Worm (Caenorhabditis elegans): ENCODE data around the gene R02D5.1.

DNA sequence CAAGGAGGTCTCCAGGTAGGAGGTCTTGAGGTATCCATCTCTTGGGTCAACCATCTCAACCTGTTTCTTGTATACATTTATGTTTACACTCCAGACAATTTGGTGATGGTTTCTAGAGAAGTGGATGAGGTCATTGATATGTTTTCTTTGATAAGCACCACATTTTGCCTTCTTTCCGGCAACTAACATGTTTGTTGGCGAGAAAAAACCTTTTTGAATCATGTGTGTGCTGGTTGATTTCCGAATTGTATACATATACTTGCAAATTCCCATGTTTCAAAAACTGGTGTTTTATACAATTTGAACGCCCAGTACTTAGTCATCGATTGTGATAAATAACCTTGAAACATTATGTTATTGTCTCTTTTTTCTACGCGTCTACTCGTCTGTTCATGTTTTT, 3.9 kb upstream of the R02D5.1 start:
- TF ChIP-seq dve-1 (tag; optimal IDR thresholded peaks at IDR 0.05; ENCODE audit: insufficient read depth), result no peak
- TF ChIP-seq R02D3.7 (tag; optimal IDR thresholded peaks at IDR 0.05), result no peak

Data from whole organism, L4 larva.